Worm (Caenorhabditis elegans) whole organism, young adult: Measurements from ENCODE around the gene sptl-3.

Experiments
- B0035.1 ChIP-seq: sonication (generic microtip); optimal IDR thresholded peaks from 2 replicates; lab custom pipeline; 2016; ENCODE audit warnings: missing genetic modification characterization, mild to moderate bottlenecking, missing compliant biosample characterization, missing genotype, missing genetic modification reagents
- C06A6.2 ChIP-seq: fragments of 200-800 bp; sonication (Bioruptor generic); conservative IDR thresholded peaks from 2 replicates; pipeline ENCODE4 v1.3.6; 2022; ENCODE audit warnings: missing genetic modification characterization, missing compliant biosample characterization
- C17E4.6 ChIP-seq: fragments of 200-800 bp; sonication (Bioruptor generic); IDR thresholded peaks from 2 replicates; pipeline ENCODE4 v1.3.6; 2022; ENCODE audit warnings: missing genetic modification reagents, missing genetic modification characterization, missing compliant biosample characterization
- D2030.7 ChIP-seq: fragments of 200-800 bp; sonication (Bioruptor generic); IDR thresholded peaks from 2 replicates; pipeline ENCODE4 v1.3.6; 2022; ENCODE audit warnings: missing genetic modification reagents, missing genetic modification characterization, missing compliant biosample characterization
- F23B12.7 ChIP-seq: sonication (generic microtip); optimal IDR thresholded peaks from 2 replicates; lab custom pipeline; 2017; ENCODE audit warnings: missing genetic modification characterization, mild to moderate bottlenecking, missing compliant biosample characterization, antibody characterized with exemption, moderate library complexity; ENCODE audit not compliant: insufficient read depth
- F33H1.4 ChIP-seq: fragments of 200-800 bp; sonication (Bioruptor generic); IDR thresholded peaks from 2 replicates; pipeline ENCODE4 v1.3.6; 2022; ENCODE audit warnings: missing genetic modification reagents, missing genetic modification characterization, missing compliant biosample characterization
- F57A8.1 ChIP-seq: fragments of 200-800 bp; sonication (Bioruptor generic); optimal IDR thresholded peaks from 2 replicates; lab custom pipeline; 2018; ENCODE audit warnings: mild to moderate bottlenecking, missing genetic modification characterization, moderate library complexity, missing compliant biosample characterization
- K12H6.12 ChIP-seq: fragments of 200-800 bp; sonication (Bioruptor generic); optimal IDR thresholded peaks from 2 replicates; lab custom pipeline; 2018; ENCODE audit warnings: mild to moderate bottlenecking, missing genetic modification characterization, missing compliant biosample characterization
- T26A5.8 ChIP-seq: sonication (generic microtip); optimal IDR thresholded peaks from 2 replicates; lab custom pipeline; 2016; ENCODE audit warnings: missing genetic modification characterization, missing compliant biosample characterization
- Y67H2A.10 ChIP-seq: fragments of 200-800 bp; sonication (Bioruptor generic); conservative IDR thresholded peaks from 2 replicates; pipeline ENCODE4 v1.3.6; 2022; ENCODE audit warnings: missing genetic modification reagents, missing genetic modification characterization, missing compliant biosample characterization
- athp-1 ChIP-seq: sonication (generic microtip); optimal IDR thresholded peaks from 2 replicates; lab custom pipeline; 2017; ENCODE audit warnings: mild to moderate bottlenecking, missing genetic modification characterization, missing compliant biosample characterization
- cebp-2 ChIP-seq: fragments of 200-800 bp; sonication (Bioruptor generic); IDR thresholded peaks from 2 replicates; pipeline ENCODE4 v1.3.6; 2022; ENCODE audit warnings: missing genetic modification characterization, missing compliant biosample characterization
- ceh-91 ChIP-seq: fragments of 200-800 bp; sonication (Bioruptor generic); IDR thresholded peaks from 2 replicates; pipeline ENCODE4 v1.3.6; 2022; ENCODE audit warnings: missing genetic modification reagents, missing genetic modification characterization, missing compliant biosample characterization
- egrh-3 ChIP-seq: fragments of 200-800 bp; sonication (Bioruptor generic); IDR thresholded peaks from 2 replicates; pipeline ENCODE4 v1.3.6; 2022; ENCODE audit warnings: missing genetic modification reagents, missing genetic modification characterization, missing compliant biosample characterization
- ets-4 ChIP-seq: fragments of 200-800 bp; sonication (Bioruptor generic); optimal IDR thresholded peaks from 2 replicates; lab custom pipeline; 2018; ENCODE audit warnings: mild to moderate bottlenecking, missing genetic modification characterization, missing compliant biosample characterization
- fkh-3 ChIP-seq: sonication (generic microtip); optimal IDR thresholded peaks from 2 replicates; lab custom pipeline; 2016; ENCODE audit warnings: mild to moderate bottlenecking, missing genetic modification characterization, missing compliant biosample characterization
- hmg-1.2 ChIP-seq: fragments of 200-800 bp; sonication (Bioruptor generic); IDR thresholded peaks from 2 replicates; pipeline ENCODE4 v1.3.6; 2022; ENCODE audit warnings: missing genetic modification reagents, missing genetic modification characterization, missing compliant biosample characterization
- hmg-20 ChIP-seq: fragments of 200-800 bp; sonication (Bioruptor generic); IDR thresholded peaks from 2 replicates; pipeline ENCODE4 v1.3.6; 2022; ENCODE audit warnings: missing genetic modification reagents, missing genetic modification characterization, missing compliant biosample characterization
- lin-26 ChIP-seq: fragments of 200-800 bp; sonication (Bioruptor generic); IDR thresholded peaks from 2 replicates; pipeline ENCODE4 v1.3.6; 2022; ENCODE audit warnings: missing genetic modification reagents, missing genetic modification characterization, missing compliant biosample characterization
- lin-40 ChIP-seq: sonication (generic microtip); optimal IDR thresholded peaks from 2 replicates; lab custom pipeline; 2016; ENCODE audit warnings: missing genetic modification characterization, mild to moderate bottlenecking, missing compliant biosample characterization, missing genotype, missing genetic modification reagents
- lin-54 ChIP-seq: fragments of 200-800 bp; sonication (Bioruptor generic); optimal IDR thresholded peaks from 2 replicates; lab custom pipeline; 2018; ENCODE audit warnings: mild to moderate bottlenecking, missing genetic modification characterization, missing compliant biosample characterization
- lsl-1 ChIP-seq: fragments of 200-800 bp; sonication (Bioruptor generic); optimal IDR thresholded peaks from 2 replicates; lab custom pipeline; 2018; ENCODE audit warnings: mild to moderate bottlenecking, missing genetic modification characterization, moderate library complexity, missing compliant biosample characterization
- madf-3 ChIP-seq: fragments of 200-800 bp; sonication (Bioruptor generic); IDR thresholded peaks from 2 replicates; pipeline ENCODE4 v1.3.6; 2022; ENCODE audit warnings: missing genetic modification reagents, missing genetic modification characterization, missing compliant biosample characterization
- mcd-1 ChIP-seq: fragments of 200-800 bp; sonication (Bioruptor generic); IDR thresholded peaks from 2 replicates; pipeline ENCODE4 v1.3.6; 2022; ENCODE audit warnings: missing genetic modification reagents, missing genetic modification characterization, missing compliant biosample characterization
- nfyb-1 ChIP-seq: fragments of 200-800 bp; sonication (Bioruptor generic); IDR thresholded peaks from 2 replicates; pipeline ENCODE4 v1.3.6; 2022; ENCODE audit warnings: missing genetic modification reagents, missing genetic modification characterization, missing compliant biosample characterization
- nhr-120 ChIP-seq: fragments of 200-800 bp; sonication (Bioruptor generic); IDR thresholded peaks from 2 replicates; pipeline ENCODE4 v1.3.6; 2022; ENCODE audit warnings: missing genetic modification characterization, missing compliant biosample characterization
- nhr-80 ChIP-seq: sonication (generic microtip); optimal IDR thresholded peaks from 2 replicates; lab custom pipeline; 2016; ENCODE audit warnings: missing genetic modification characterization, missing compliant biosample characterization
- snpc-1.1 ChIP-seq: sonication (generic microtip); optimal IDR thresholded peaks from 2 replicates; lab custom pipeline; 2017; ENCODE audit warnings: missing genetic modification characterization, mild to moderate bottlenecking, missing compliant biosample characterization, antibody characterized with exemption, moderate library complexity, missing genotype, missing genetic modification reagents; ENCODE audit not compliant: insufficient read depth
- snpc-1.3 ChIP-seq: sonication (generic microtip); optimal IDR thresholded peaks from 2 replicates; lab custom pipeline; 2017; ENCODE audit warnings: missing genetic modification characterization, mild to moderate bottlenecking, missing compliant biosample characterization, antibody characterized with exemption, moderate library complexity, missing genotype, missing genetic modification reagents; ENCODE audit not compliant: insufficient read depth
- sptf-2 ChIP-seq: fragments of 200-800 bp; sonication (Bioruptor generic); optimal IDR thresholded peaks from 2 replicates; lab custom pipeline; 2018; ENCODE audit warnings: mild to moderate bottlenecking, missing genetic modification characterization, missing compliant biosample characterization
- ztf-18 ChIP-seq: sonication (generic microtip); optimal IDR thresholded peaks from 2 replicates; lab custom pipeline; 2016; ENCODE audit warnings: missing genotype, mild to moderate bottlenecking, missing genetic modification characterization, missing compliant biosample characterization
- ztf-6 ChIP-seq: fragments of 200-800 bp; sonication (Bioruptor generic); IDR thresholded peaks from 2 replicates; pipeline ENCODE4 v1.3.6; 2022; ENCODE audit warnings: missing genetic modification reagents, missing genetic modification characterization, missing compliant biosample characterization

The sptl-3 gene

DNA sequence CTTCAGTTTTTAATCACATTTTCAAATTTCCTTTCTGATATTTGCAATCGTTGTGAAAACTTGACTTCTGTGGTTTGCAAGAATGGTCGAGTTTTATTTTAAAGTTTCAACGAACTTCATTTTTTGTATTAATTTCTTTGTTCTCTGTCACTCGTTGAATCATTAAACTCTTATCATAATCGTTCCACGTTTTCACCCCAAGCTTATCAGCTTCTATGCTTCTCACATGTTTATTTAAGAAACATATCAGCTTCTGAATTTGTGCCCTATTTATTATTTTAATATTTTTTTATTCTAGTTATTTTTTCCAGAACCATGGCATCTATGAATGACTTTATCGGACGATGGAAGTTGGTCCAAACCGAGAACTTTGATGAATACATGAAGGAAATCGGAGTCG is 13.9 kb upstream of the sptl-3 start, which contains the start of gene lbp-7:
TSS of gene lbp-7 (plus strand) at position 312 of the 400 bp plus-strand sequence.
- no peak for TF ChIP-seq lin-26 (GFP tag; lab: Robert Waterston, UW)
- TF ChIP-seq nhr-80 (tag; lab: Kevin White, UChicago): peak; percentile 61
- TF ChIP-seq sptf-2 (GFP tag; lab: Kevin White, UChicago): no peak
- TF ChIP-seq ets-4 (GFP tag; lab: Kevin White, UChicago): no peak
- no peak for TF ChIP-seq lin-40 (tag; lab: Kevin White, UChicago)
- TF ChIP-seq Y67H2A.10: no peak
- no peak for TF ChIP-seq lsl-1
- TF ChIP-seq, all 124 proteins: peak for 1

DNA sequence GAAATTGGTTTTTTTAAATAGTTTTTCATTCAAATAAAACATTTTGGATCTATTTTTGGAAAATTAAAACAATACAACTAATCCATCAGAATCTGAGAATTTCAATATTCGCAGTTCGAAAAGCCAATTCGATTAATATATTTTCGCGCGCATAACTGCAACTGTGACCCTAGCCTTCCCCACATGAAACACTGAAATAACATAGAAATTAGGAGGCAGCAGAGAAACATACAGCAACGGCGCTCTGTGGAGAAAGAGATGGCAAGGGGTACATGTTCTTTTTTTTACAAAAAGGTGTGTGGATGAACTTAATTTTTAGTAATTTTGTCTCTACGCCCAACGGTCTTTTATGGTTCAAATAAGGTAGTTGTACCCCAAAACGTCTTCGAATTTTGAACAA is 13.0 kb upstream of the sptl-3 start:
- 0 out of 2 replicates have a peak, but pooled peaks have one; percentile 8 for TF ChIP-seq mcd-1 (GFP tag; lab: Robert Waterston, UW)
- no peak for TF ChIP-seq nfyb-1 (GFP tag; lab: Robert Waterston, UW)
- peak; percentile 71; the same call in 1 of the 2 replicates for TF ChIP-seq hmg-1.2 (GFP tag; lab: Robert Waterston, UW)

DNA sequence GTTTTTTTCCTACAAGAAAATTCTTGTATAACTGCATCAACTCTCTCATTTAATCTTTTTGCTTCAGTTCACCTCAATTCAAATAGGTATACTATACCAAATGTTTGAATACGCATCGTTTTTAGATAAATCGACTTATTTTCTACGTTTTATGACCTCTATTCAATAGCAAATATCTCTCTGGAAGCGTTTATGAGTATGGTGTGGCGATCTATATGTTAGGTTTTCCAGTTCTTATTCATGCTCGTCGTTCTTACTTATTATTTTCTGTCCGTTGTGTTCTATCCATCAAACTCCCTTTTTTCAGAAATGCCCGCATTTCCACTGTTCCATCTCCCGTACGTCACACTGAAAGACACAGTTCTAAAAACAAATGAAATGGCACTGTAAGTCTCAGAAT is 12.5 kb upstream of the sptl-3 start, which contains the start of gene T22G5.3:
TSS of gene T22G5.3 (plus strand) at position 301 of the 400 bp plus-strand sequence.
- TF ChIP-seq B0035.1 (tag; lab: Kevin White, UChicago) (no peak), snpc-1.3 (tag; lab: Kevin White, UChicago) (no peak), F57A8.1 (GFP tag; lab: Kevin White, UChicago) (no peak), athp-1 (tag; lab: Kevin White, UChicago) (no peak), madf-3 (GFP tag; lab: Robert Waterston, UW) (no peak)

DNA sequence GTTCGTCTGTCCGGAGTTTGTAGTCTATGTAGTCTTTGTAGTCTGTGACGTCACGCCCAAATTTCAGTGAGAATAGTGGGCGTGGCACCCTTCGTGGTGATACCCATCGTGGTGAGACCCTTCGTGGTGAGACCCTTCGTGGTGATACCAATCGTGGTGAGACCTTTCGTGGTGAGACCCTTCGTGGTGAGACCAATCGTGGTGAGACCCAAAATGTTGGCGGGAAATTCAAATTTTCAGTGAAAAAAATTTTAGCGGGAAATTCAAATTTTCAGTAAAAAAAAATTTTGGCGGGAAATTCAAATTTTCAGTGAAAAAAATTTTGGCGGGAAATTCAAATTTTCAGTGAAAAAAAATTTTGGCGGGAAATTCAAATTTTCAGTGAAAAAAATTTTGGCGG is 10.9 kb upstream of the sptl-3 start:
- TF ChIP-seq F33H1.4 (GFP tag; lab: Robert Waterston, UW): peak; percentile 73
- peak; percentile 24; the same call in 1 of the 2 replicates for TF ChIP-seq D2030.7 (GFP tag; lab: Robert Waterston, UW)

DNA sequence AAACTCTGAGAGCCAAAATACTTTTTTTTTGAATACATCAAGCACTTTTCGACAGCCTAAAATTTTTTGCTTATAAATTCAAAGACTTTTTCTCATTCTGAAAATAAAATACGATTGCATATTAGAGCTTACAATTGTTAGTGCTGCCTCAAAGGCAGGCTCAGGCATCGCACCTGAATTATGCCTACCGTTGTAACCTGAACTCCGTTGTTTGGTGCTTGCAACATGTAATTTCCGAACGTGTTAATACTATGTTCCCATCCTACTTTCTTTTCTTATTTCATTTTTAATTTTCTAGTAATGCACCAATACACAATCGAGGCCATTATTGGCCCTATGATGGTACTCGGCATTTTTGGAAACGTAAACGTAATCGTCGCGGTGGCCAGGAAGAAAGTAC is 5.8 kb upstream of the sptl-3 start, which contains the start of gene srsx-19:
TSS of gene srsx-19 (plus strand) at position 301 of the 400 bp plus-strand sequence.
- TF ChIP-seq F23B12.7 (tag; lab: Kevin White, UChicago) (no peak), C06A6.2 (no peak), egrh-3 (GFP tag; lab: Robert Waterston, UW) (no peak), F57A8.1 (GFP tag; lab: Kevin White, UChicago) (no peak), C17E4.6 (GFP tag; lab: Robert Waterston, UW) (no peak), K12H6.12 (tag; lab: Kevin White, UChicago) (no peak), ztf-6 (no peak), lin-54 (no peak), nfyb-1 (GFP tag; lab: Robert Waterston, UW) (no peak), hmg-20 (no peak), ztf-18 (tag; lab: Kevin White, UChicago) (no peak), T26A5.8 (tag; lab: Kevin White, UChicago) (no peak), nhr-120 (GFP tag; lab: Robert Waterston, UW) (no peak), ceh-91 (GFP tag; lab: Robert Waterston, UW) (no peak), snpc-1.1 (tag; lab: Kevin White, UChicago) (no peak), fkh-3 (tag; lab: Kevin White, UChicago) (no peak), snpc-1.3 (tag; lab: Kevin White, UChicago) (no peak), cebp-2 (GFP tag; lab: Robert Waterston, UW) (no peak)
- TF ChIP-seq, all 124 proteins: peak for 0
